Fruit fly (Drosophila melanogaster): ENCODE results near the gene pkaap.

Gene pkaap

dm6 chr2L:16325515-16326257 lies 37.6 kb downstream of the pkaap start, which contains the start of gene cact (continued):
- TF ChIP-seq CG6276 (GFP tag; optimal IDR thresholded peaks at IDR 0.05): peak; percentile 82
- TF ChIP-seq CG9139 (GFP tag; optimal IDR thresholded peaks at IDR 0.05): peak; percentile 37
- peak; percentile 83 for TF ChIP-seq fkh (GFP tag; optimal IDR thresholded peaks at IDR 0.05)
- peak; percentile 94 for TF ChIP-seq Met (GFP tag; optimal IDR thresholded peaks at IDR 0.05)
- TF ChIP-seq salr (GFP tag; optimal IDR thresholded peaks at IDR 0.05): peak; percentile 81
- peak; percentile 59 for TF ChIP-seq Hr38 (GFP tag; optimal IDR thresholded peaks at IDR 0.05)
- TF ChIP-seq Sox15 (GFP tag; optimal IDR thresholded peaks at IDR 0.05): peak; percentile 89
- TF ChIP-seq CG31627 (GFP tag; optimal IDR thresholded peaks at IDR 0.05): peak; percentile 97
- TF ChIP-seq Hr39 (GFP tag; optimal IDR thresholded peaks at IDR 0.05): peak; percentile 94
- peak; percentile 92 for TF ChIP-seq CG8119 (GFP tag; IDR thresholded peaks at IDR 0.05)
- peak; percentile 92 for TF ChIP-seq CG34406 (GFP tag; optimal IDR thresholded peaks at IDR 0.05)
- TF ChIP-seq CG16779 (tag; optimal IDR thresholded peaks at IDR 0.05): peak; percentile 84
- peak; percentile 68 for TF ChIP-seq CG6808 (GFP tag; optimal IDR thresholded peaks at IDR 0.05)
- TF ChIP-seq CG3032 (tag; optimal IDR thresholded peaks at IDR 0.05): peak; percentile 88
- peak; percentile 94 for TF ChIP-seq Sox14 (GFP tag; optimal IDR thresholded peaks at IDR 0.05)
- peak; percentile 52 for TF ChIP-seq fd85E (GFP tag; optimal IDR thresholded peaks at IDR 0.05)
- TF ChIP-seq CG3919 (GFP tag; optimal IDR thresholded peaks at IDR 0.05): peak; percentile 89
- TF ChIP-seq CG7368 (GFP tag; optimal IDR thresholded peaks at IDR 0.05): peak; percentile 78
- TF ChIP-seq lz (GFP tag; optimal IDR thresholded peaks at IDR 0.05): peak; percentile 96
- peak; percentile 93 for TF ChIP-seq CG15336 (GFP tag; IDR thresholded peaks at IDR 0.05)
- peak; percentile 82 for TF ChIP-seq CG11902 (GFP tag; optimal IDR thresholded peaks at IDR 0.05)
- peak; percentile 98 for TF ChIP-seq Eip78C (GFP tag)
- TF ChIP-seq Sox102F (GFP tag; optimal IDR thresholded peaks at IDR 0.05): peak; percentile 92
- TF ChIP-seq CG1621 (tag; optimal IDR thresholded peaks at IDR 0.05): peak; percentile 68
- TF ChIP-seq Smox (GFP tag; optimal IDR thresholded peaks at IDR 0.05): peak; percentile 95

- TF ChIP-seq achi (GFP tag; optimal IDR thresholded peaks at IDR 0.05) (no peak), Eip78C (GFP tag) (no peak), salr (GFP tag; optimal IDR thresholded peaks at IDR 0.05) (no peak), CG6808 (GFP tag; optimal IDR thresholded peaks at IDR 0.05) (no peak), CG10631 (GFP tag; optimal IDR thresholded peaks at IDR 0.05) (no peak), CG8319 (GFP tag; optimal IDR thresholded peaks at IDR 0.05) (no peak), CG10669 (GFP tag; optimal IDR thresholded peaks at IDR 0.05) (no peak), Eip75B (GFP tag; optimal IDR thresholded peaks at IDR 0.05) (no peak), CG16779 (tag; optimal IDR thresholded peaks at IDR 0.05) (no peak), fkh (GFP tag; optimal IDR thresholded peaks at IDR 0.05) (no peak), topi (GFP tag; optimal IDR thresholded peaks at IDR 0.05) (no peak), dsx (GFP tag; optimal IDR thresholded peaks at IDR 0.05; ENCODE audit: poor library complexity, severe bottlenecking) (no peak)
Measured at dm6 chr2L:16326892-16327291, 38.8 kb downstream of the pkaap start, which contains the start of gene CG4278. Gene CG4278 (plus strand): TSS chr2L:16327069.

- TF ChIP-seq Eip93F (GFP tag; optimal IDR thresholded peaks at IDR 0.05) (no peak), CG3032 (tag; optimal IDR thresholded peaks at IDR 0.05) (no peak), CG4318 (GFP tag; optimal IDR thresholded peaks at IDR 0.05) (no peak), CG15336 (GFP tag; IDR thresholded peaks at IDR 0.05) (no peak), dac (GFP tag; optimal IDR thresholded peaks at IDR 0.05) (no peak), CG6808 (GFP tag; optimal IDR thresholded peaks at IDR 0.05) (no peak), Ets96B (tag; optimal IDR thresholded peaks at IDR 0.05) (no peak), achi (GFP tag; optimal IDR thresholded peaks at IDR 0.05) (no peak), fd59A (GFP tag; optimal IDR thresholded peaks at IDR 0.05) (no peak), Hr4 (GFP tag; optimal IDR thresholded peaks at IDR 0.05) (peak; percentile 73), Eip75B (GFP tag; optimal IDR thresholded peaks at IDR 0.05) (no peak), fkh (GFP tag; optimal IDR thresholded peaks at IDR 0.05) (peak; percentile 59), esn (GFP tag; optimal IDR thresholded peaks at IDR 0.05) (no peak), Met (GFP tag; optimal IDR thresholded peaks at IDR 0.05) (no peak), CG9139 (GFP tag; optimal IDR thresholded peaks at IDR 0.05) (no peak), acj6 (GFP tag; optimal IDR thresholded peaks at IDR 0.05) (peak; percentile 39), Ets21C (GFP tag; optimal IDR thresholded peaks at IDR 0.05) (peak; percentile 44), CG6854 (GFP tag; optimal IDR thresholded peaks at IDR 0.05) (no peak), Sox102F (GFP tag; optimal IDR thresholded peaks at IDR 0.05) (no peak), cyc (GFP tag; optimal IDR thresholded peaks at IDR 0.05) (no peak), lz (GFP tag; optimal IDR thresholded peaks at IDR 0.05) (no peak), Hr38 (GFP tag; optimal IDR thresholded peaks at IDR 0.05) (peak; percentile 11), CG6163 (GFP tag; IDR thresholded peaks at IDR 0.05) (no peak), net (GFP tag; optimal IDR thresholded peaks at IDR 0.05) (no peak), fd85E (GFP tag; optimal IDR thresholded peaks at IDR 0.05) (no peak), pdm3 (GFP tag; optimal IDR thresholded peaks at IDR 0.05) (no peak), CG31627 (GFP tag; optimal IDR thresholded peaks at IDR 0.05) (peak; percentile 69)
Measured at dm6 chr2L:16329102-16329520, 41.0 kb downstream of the pkaap start, which contains the start of gene mRpL4. Gene mRpL4 (minus strand): TSS chr2L:16329132.
